Fruit fly (Drosophila melanogaster): ENCODE results near the gene Srp54k.
A peak's percentile ranks its signal among the peaks of the same experiment; 100 is the strongest.

Gene Srp54k

dm6 chr3L:5187572-5187934 is 35.1 kb downstream of the Srp54k start (continued):
- peak; percentile 23 for TF ChIP-seq CG9817 (tag; optimal IDR thresholded peaks at IDR 0.05)
- TF ChIP-seq BtbVII (GFP tag; optimal IDR thresholded peaks at IDR 0.05): no peak
- no peak for TF ChIP-seq Antp (GFP tag; optimal IDR thresholded peaks at IDR 0.05)
- no peak for TF ChIP-seq ftz-f1 (GFP tag; optimal IDR thresholded peaks at IDR 0.05)
- peak; percentile 78 for TF ChIP-seq CG17359 (tag; optimal IDR thresholded peaks at IDR 0.05)
- TF ChIP-seq CG7745 (tag; optimal IDR thresholded peaks at IDR 0.05): no peak
- TF ChIP-seq HmgD (GFP tag; optimal IDR thresholded peaks at IDR 0.05): no peak
- TF ChIP-seq Ravus (GFP tag; IDR thresholded peaks at IDR 0.05): no peak
- no peak for TF ChIP-seq CG15011 (GFP tag; optimal IDR thresholded peaks at IDR 0.05)
- TF ChIP-seq oc (tag; optimal IDR thresholded peaks at IDR 0.05): no peak
- no peak for TF ChIP-seq CG11560 (tag; IDR thresholded peaks at IDR 0.05)
- no peak for TF ChIP-seq CG14965 (GFP tag; optimal IDR thresholded peaks at IDR 0.05; ENCODE audit: borderline replicate concordance)
- no peak for TF ChIP-seq twi (tag; optimal IDR thresholded peaks at IDR 0.05)
- peak; percentile 46; the same call in 1 of the 2 replicates for TF ChIP-seq ap (GFP tag; IDR thresholded peaks at IDR 0.05)
- TF ChIP-seq sima (GFP tag; optimal IDR thresholded peaks at IDR 0.05): no peak
- peak; percentile 57 for TF ChIP-seq B-H1 (GFP tag; IDR thresholded peaks at IDR 0.05)
- TF ChIP-seq CG4854 (GFP tag; optimal IDR thresholded peaks at IDR 0.05): peak; percentile 14
- peak; percentile 40 for TF ChIP-seq CG17802 (tag; optimal IDR thresholded peaks at IDR 0.05)
- TF ChIP-seq CG1647 (GFP tag; optimal IDR thresholded peaks at IDR 0.05): no peak
- TF ChIP-seq so (GFP tag; IDR thresholded peaks at IDR 0.05): no peak
- peak; percentile 60; the same call in 1 of the 2 replicates for TF ChIP-seq chm (GFP tag; IDR thresholded peaks at IDR 0.05)
- peak; percentile 32 for TF ChIP-seq TFAM (GFP tag; optimal IDR thresholded peaks at IDR 0.05)
- TF ChIP-seq kni (GFP tag; optimal IDR thresholded peaks at IDR 0.05): no peak
- TF ChIP-seq Ptx1 (GFP tag; IDR thresholded peaks at IDR 0.05): peak; percentile 77
- TF ChIP-seq Oaz (GFP tag; IDR thresholded peaks at IDR 0.05): no peak
- TF ChIP-seq CG9215 (GFP tag; IDR thresholded peaks at IDR 0.05): 0 out of 2 replicates have a peak, but pooled peaks have one; percentile 18
- peak; percentile 72; the same call in 2 of the 3 replicates for TF ChIP-seq CG34422 (GFP tag; IDR thresholded peaks at IDR 0.05)
- no peak for TF ChIP-seq vfl (GFP tag; optimal IDR thresholded peaks at IDR 0.05)
- TF ChIP-seq CG6683 (GFP tag; optimal IDR thresholded peaks at IDR 0.05): no peak
- TF ChIP-seq CG16863 (GFP tag; optimal IDR thresholded peaks at IDR 0.05): peak; percentile 48
- TF ChIP-seq CG16815 (GFP tag; optimal IDR thresholded peaks at IDR 0.05): peak; percentile 41
- no peak for TF ChIP-seq CG14860 (GFP tag; IDR thresholded peaks at IDR 0.05; ENCODE audit: partially characterized antibody)
- TF ChIP-seq unc-4 (GFP tag; IDR thresholded peaks at IDR 0.05; ENCODE audit: partially characterized antibody): no peak
- no peak for TF ChIP-seq CG6272 (GFP tag; IDR thresholded peaks at IDR 0.05)
- TF ChIP-seq org-1 (GFP tag; optimal IDR thresholded peaks at IDR 0.05): no peak
- no peak for TF ChIP-seq bigmax (GFP tag; optimal IDR thresholded peaks at IDR 0.05)
- TF ChIP-seq CG12236 (GFP tag; optimal IDR thresholded peaks at IDR 0.05): peak; percentile 33
- TF ChIP-seq pnt (GFP tag; optimal IDR thresholded peaks at IDR 0.05): no peak
- TF ChIP-seq CG6689 (GFP tag; IDR thresholded peaks at IDR 0.05): peak; percentile 74
- peak; percentile 79 for TF ChIP-seq nmo (GFP tag; optimal IDR thresholded peaks at IDR 0.05)
- no peak for TF ChIP-seq Meics (GFP tag; optimal IDR thresholded peaks at IDR 0.05)
- TF ChIP-seq Fer1 (GFP tag; optimal IDR thresholded peaks at IDR 0.05): peak; percentile 26
- TF ChIP-seq H15 (GFP tag; IDR thresholded peaks at IDR 0.05): 0 out of 3 replicates have a peak, but pooled peaks have one; percentile 50
- no peak for TF ChIP-seq CG31224 (GFP tag; IDR thresholded peaks at IDR 0.05)
- TF ChIP-seq stc (GFP tag; IDR thresholded peaks at IDR 0.05): peak; percentile 60
- no peak for TF ChIP-seq Adf1 (GFP tag; IDR thresholded peaks at IDR 0.05)
- TF ChIP-seq da (GFP tag; optimal IDR thresholded peaks at IDR 0.05): no peak
- peak; percentile 45 for TF ChIP-seq Bdp1 (GFP tag; optimal IDR thresholded peaks at IDR 0.05)
- TF ChIP-seq Stat92E (GFP tag; optimal IDR thresholded peaks at IDR 0.05): no peak
- no peak for TF ChIP-seq pfk (GFP tag; optimal IDR thresholded peaks at IDR 0.05)
- TF ChIP-seq Six4 (GFP tag; optimal IDR thresholded peaks at IDR 0.05): peak; percentile 41
- no peak for TF ChIP-seq CG17912 (GFP tag; optimal IDR thresholded peaks at IDR 0.05)

Data from whole organism, embryonic.